Fruit fly (Drosophila melanogaster): Measurements from ENCODE around the gene eIF2A.
A peak's percentile ranks its signal among the peaks of the same experiment; 100 is the strongest.

The eIF2A gene

DNA sequence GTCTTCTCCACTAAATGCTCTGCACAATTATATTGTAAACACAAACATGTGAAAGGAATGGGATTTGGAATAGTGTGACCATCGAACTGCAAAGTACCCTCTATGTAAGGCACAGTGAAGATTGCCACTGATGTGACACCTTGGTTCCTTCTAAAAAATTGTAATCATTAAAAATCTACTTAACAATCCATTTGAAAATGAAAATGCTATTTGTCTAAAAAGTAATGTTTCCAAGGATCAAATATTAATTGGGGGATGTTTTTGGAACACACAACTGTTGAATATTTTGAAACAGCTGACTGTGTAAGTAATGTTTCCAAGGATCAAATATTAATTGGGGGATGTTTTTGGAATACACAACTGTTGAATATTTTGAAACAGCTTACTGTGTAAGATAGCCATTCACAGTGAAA lies 3.6 kb downstream of the eIF2A start, which contains the start of gene CG32448 (continued):
- no peak for TF ChIP-seq CG10565 (GFP tag; optimal IDR thresholded peaks at IDR 0.05)
- no peak for TF ChIP-seq CG6683 (GFP tag; optimal IDR thresholded peaks at IDR 0.05)
- TF ChIP-seq nerfin-1 (tag; optimal IDR thresholded peaks at IDR 0.05): peak; percentile 32
- peak; percentile 92 for TF ChIP-seq scrt (GFP tag; optimal IDR thresholded peaks at IDR 0.05)
- TF ChIP-seq CG4328 (GFP tag; optimal IDR thresholded peaks at IDR 0.05): no peak
- peak; percentile 91 for TF ChIP-seq sens (GFP tag)
- TF ChIP-seq pan (optimal IDR thresholded peaks at IDR 0.05): no peak
- peak in 1 of 2 experiments; percentile 83 for TF ChIP-seq pan (GFP tag; optimal IDR thresholded peaks at IDR 0.05 in 1 of 2, IDR thresholded peaks at IDR 0.05 in 1 of 2)
- peak; percentile 7; the same call in 1 of the 2 replicates for TF ChIP-seq Ravus (GFP tag; IDR thresholded peaks at IDR 0.05)
- peak; percentile 11 for TF ChIP-seq CG15601 (tag; optimal IDR thresholded peaks at IDR 0.05)
- TF ChIP-seq sug (tag; optimal IDR thresholded peaks at IDR 0.05): peak; percentile 21
- TF ChIP-seq CG17328 (GFP tag; IDR thresholded peaks at IDR 0.05): peak; percentile 66
- no peak for TF ChIP-seq luna (GFP tag; optimal IDR thresholded peaks at IDR 0.05)
- peak; percentile 55 for TF ChIP-seq CG17359 (tag; optimal IDR thresholded peaks at IDR 0.05)
- peak; percentile 44; the same call in 1 of the 2 replicates for TF ChIP-seq CG11085 (GFP tag; IDR thresholded peaks at IDR 0.05)
- TF ChIP-seq ci (GFP tag; IDR thresholded peaks at IDR 0.05): peak; percentile 85
- no peak for TF ChIP-seq CG3838 (GFP tag; optimal IDR thresholded peaks at IDR 0.05)
- peak; percentile 38; the same call in 1 of the 3 replicates for TF ChIP-seq Aef1 (GFP tag; IDR thresholded peaks at IDR 0.05)
- TF ChIP-seq Kr (GFP tag; optimal IDR thresholded peaks at IDR 0.05): no peak
- peak; percentile 75 for TF ChIP-seq CG2712 (tag; optimal IDR thresholded peaks at IDR 0.05)
- TF ChIP-seq B-H1 (GFP tag; IDR thresholded peaks at IDR 0.05): peak; percentile 60; the same call in 2 of the 3 replicates
- peak; percentile 77 for TF ChIP-seq CG13624 (GFP tag; optimal IDR thresholded peaks at IDR 0.05)
- TF ChIP-seq croc (GFP tag; conservative IDR thresholded peaks at IDR 0.05): peak; percentile 47; the same call in 2 of the 3 replicates
- TF ChIP-seq Hr3 (GFP tag; optimal IDR thresholded peaks at IDR 0.05): peak; percentile 35
- TF ChIP-seq CG10462 (GFP tag; optimal IDR thresholded peaks at IDR 0.05): no peak
- peak; percentile 48 for TF ChIP-seq Fer1 (GFP tag; optimal IDR thresholded peaks at IDR 0.05)
- TF ChIP-seq CG7357 (GFP tag; IDR thresholded peaks at IDR 0.05): peak; percentile 56; the same call in 1 of the 3 replicates
- TF ChIP-seq CG1647 (GFP tag; optimal IDR thresholded peaks at IDR 0.05): peak; percentile 49
- peak; percentile 68 for TF ChIP-seq CG9797 (GFP tag; optimal IDR thresholded peaks at IDR 0.05)
- TF ChIP-seq Nf-YC (tag; optimal IDR thresholded peaks at IDR 0.05): peak; percentile 30
- TF ChIP-seq HmgD (GFP tag; optimal IDR thresholded peaks at IDR 0.05): peak; percentile 47
- peak; percentile 74 for TF ChIP-seq E2f1 (GFP tag; IDR thresholded peaks at IDR 0.05)
- TF ChIP-seq CG7987 (GFP tag; optimal IDR thresholded peaks at IDR 0.05): no peak
- TF ChIP-seq Dbx (GFP tag; IDR thresholded peaks at IDR 0.05): peak; percentile 64; the same call in 1 of the 3 replicates
- 0 out of 2 replicates have a peak, but pooled peaks have one; percentile 31 for TF ChIP-seq CG1024 (GFP tag; IDR thresholded peaks at IDR 0.05)
- TF ChIP-seq schlank (tag; optimal IDR thresholded peaks at IDR 0.05): peak; percentile 1
- TF ChIP-seq p53 (GFP tag; optimal IDR thresholded peaks at IDR 0.05): peak; percentile 1
- peak; percentile 13 for TF ChIP-seq Max (GFP tag; optimal IDR thresholded peaks at IDR 0.05)
- no peak for TF ChIP-seq sd (tag; optimal IDR thresholded peaks at IDR 0.05)
- no peak for TF ChIP-seq Sin3A (optimal IDR thresholded peaks at IDR 0.05)
- peak; percentile 3 for TF ChIP-seq lbe (GFP tag; optimal IDR thresholded peaks at IDR 0.05)
- TF ChIP-seq dati (GFP tag; IDR thresholded peaks at IDR 0.05): peak; percentile 54; the same call in 1 of the 2 replicates
- no peak for TF ChIP-seq sna (GFP tag; IDR thresholded peaks at IDR 0.05; ENCODE audit: partially characterized antibody)
- peak; percentile 82 for TF ChIP-seq Gug (GFP tag; IDR thresholded peaks at IDR 0.05)
- peak; percentile 59 for TF ChIP-seq CG8924 (tag; optimal IDR thresholded peaks at IDR 0.05)
- TF ChIP-seq oc (tag; optimal IDR thresholded peaks at IDR 0.05): peak; percentile 56
- peak; percentile 46 for TF ChIP-seq CG10654 (GFP tag; optimal IDR thresholded peaks at IDR 0.05)
- TF ChIP-seq CG18011 (GFP tag; optimal IDR thresholded peaks at IDR 0.05): peak; percentile 52
- peak; percentile 19 for TF ChIP-seq B-H2 (GFP tag; optimal IDR thresholded peaks at IDR 0.05)
- no peak for TF ChIP-seq CG15479 (GFP tag; optimal IDR thresholded peaks at IDR 0.05)
- TF ChIP-seq CG6813 (GFP tag; optimal IDR thresholded peaks at IDR 0.05): peak; percentile 6
